Fruit fly (Drosophila melanogaster) whole organism, embryonic: ENCODE data around the gene CG10383.

Experiments used
- Aef1 ChIP-seq: fragments of 200-800 bp; sonication (Bioruptor generic); IDR thresholded peaks from 3 replicates; pipeline ENCODE4 v1.3.6; 2022; ENCODE audit warnings: missing biosample characterization, missing genetic modification characterization
- BEAF-32 ChIP-seq: fragments of 200-800 bp; sonication (Bioruptor generic); optimal IDR thresholded peaks from 3 replicates; lab custom pipeline; 2017; ENCODE audit warnings: missing biosample characterization, missing genetic modification characterization, mild to moderate bottlenecking, moderate library complexity, missing genetic modification reagents
- CG10267 ChIP-seq: fragments of 200-800 bp; sonication (Bioruptor generic); optimal IDR thresholded peaks from 2 replicates; lab custom pipeline; 2018; ENCODE audit warnings: missing biosample characterization, mild to moderate bottlenecking, missing genetic modification characterization, moderate library complexity
- CG10274 ChIP-seq: fragments of 200-800 bp; sonication (Bioruptor generic); optimal IDR thresholded peaks from 3 replicates; lab custom pipeline; 2017; ENCODE audit warnings: missing biosample characterization, mild to moderate bottlenecking, missing genetic modification characterization
- CG11456 ChIP-seq: fragments of 200-800 bp; sonication (Bioruptor generic); IDR thresholded peaks from 3 replicates; pipeline ENCODE4 v1.3.6; 2022; ENCODE audit warnings: missing biosample characterization, missing genetic modification characterization
- CG11695 ChIP-seq: fragments of 200-800 bp; sonication (Bioruptor generic); IDR thresholded peaks from 3 replicates; pipeline ENCODE4 v1.3.6; 2022; ENCODE audit warnings: missing biosample characterization, missing genetic modification characterization
- CG13424 ChIP-seq: fragments of 200-800 bp; sonication (Bioruptor generic); optimal IDR thresholded peaks from 2 replicates; lab custom pipeline; 2019; ENCODE audit warnings: missing biosample characterization, mild to moderate bottlenecking, missing genetic modification characterization, moderate library complexity
- CG14014 ChIP-seq: fragments of 200-800 bp; sonication (Bioruptor generic); IDR thresholded peaks from 2 replicates; pipeline ENCODE4 v1.3.6; 2022; ENCODE audit warnings: missing biosample characterization, missing genetic modification characterization
- CG15479 ChIP-seq: fragments of 200-800 bp; sonication (Bioruptor generic); optimal IDR thresholded peaks from 3 replicates; lab custom pipeline; 2019; ENCODE audit warnings: missing biosample characterization, mild to moderate bottlenecking, missing genetic modification characterization, moderate library complexity
- CG15514 ChIP-seq: fragments of 200-800 bp; sonication (Bioruptor generic); optimal IDR thresholded peaks from 3 replicates; lab custom pipeline; 2017; ENCODE audit warnings: missing biosample characterization, missing genetic modification characterization, mild to moderate bottlenecking, moderate library complexity, missing genetic modification reagents
- CG17829 ChIP-seq: fragments of 200-800 bp; optimal IDR thresholded peaks from 2 replicates; lab custom pipeline; 2019; ENCODE audit warnings: missing biosample characterization, mild to moderate bottlenecking, missing genetic modification characterization, moderate library complexity
- CG2129 ChIP-seq: fragments of 200-800 bp; sonication (Bioruptor generic); IDR thresholded peaks from 2 replicates; pipeline ENCODE4 v1.3.6; 2022; ENCODE audit warnings: missing biosample characterization, missing genetic modification characterization; ENCODE audit not compliant: partially characterized antibody
- CG3065 ChIP-seq: fragments of 200-800 bp; sonication (Bioruptor generic); optimal IDR thresholded peaks from 2 replicates; lab custom pipeline; 2016; ENCODE audit warnings: missing biosample characterization, missing genetic modification characterization
- CG34376 ChIP-seq: fragments of 200-800 bp; sonication (Bioruptor generic); optimal IDR thresholded peaks from 2 replicates; lab custom pipeline; 2018; ENCODE audit warnings: missing biosample characterization, mild to moderate bottlenecking, missing genetic modification characterization
- CG34422 ChIP-seq: fragments of 200-800 bp; sonication (Bioruptor generic); IDR thresholded peaks from 3 replicates; pipeline ENCODE4 v1.3.6; 2022; ENCODE audit warnings: missing biosample characterization, missing genetic modification characterization
- CG7928 ChIP-seq: fragments of 200-800 bp; sonication (Bioruptor generic); optimal IDR thresholded peaks from 2 replicates; lab custom pipeline; 2017; ENCODE audit warnings: missing biosample characterization, mild to moderate bottlenecking, missing genetic modification characterization
- CG8478 ChIP-seq: fragments of >200 bp; optimal IDR thresholded peaks from 2 replicates; lab custom pipeline; 2018
- Dip2 ChIP-seq: fragments of 200-800 bp; sonication (Bioruptor generic); IDR thresholded peaks from 2 replicates; pipeline ENCODE4 v1.3.6; 2022; ENCODE audit warnings: missing biosample characterization, missing genetic modification characterization
- Doc2 ChIP-seq: fragments of 200-800 bp; sonication (Bioruptor generic); IDR thresholded peaks from 2 replicates; pipeline ENCODE4 v1.3.6; 2022; ENCODE audit warnings: missing biosample characterization, missing genetic modification characterization
- Doc3 ChIP-seq: fragments of 200-800 bp; sonication (Bioruptor generic); IDR thresholded peaks from 3 replicates; pipeline ENCODE4 v1.3.6; 2022; ENCODE audit warnings: missing biosample characterization, missing genetic modification characterization; ENCODE audit not compliant: partially characterized antibody
- Dp ChIP-seq: fragments of 200-800 bp; sonication (Bioruptor generic); optimal IDR thresholded peaks from 2 replicates; lab custom pipeline; 2018; ENCODE audit warnings: missing biosample characterization, mild to moderate bottlenecking, missing genetic modification characterization, moderate library complexity
- Fer2 ChIP-seq: fragments of 200-800 bp; sonication (Bioruptor generic); optimal IDR thresholded peaks from 2 replicates; lab custom pipeline; 2018; ENCODE audit warnings: missing biosample characterization, mild to moderate bottlenecking, missing genetic modification characterization, moderate library complexity
- Gsc ChIP-seq: fragments of 200-800 bp; sonication (Bioruptor generic); IDR thresholded peaks from 2 replicates; pipeline ENCODE4 v1.3.6; 2022; ENCODE audit warnings: missing biosample characterization, missing genetic modification characterization
- Gug ChIP-seq: fragments of 200-800 bp; sonication (Bioruptor generic); IDR thresholded peaks from 4 replicates; pipeline ENCODE4 v1.3.6; 2022; ENCODE audit warnings: missing biosample characterization, missing genetic modification characterization
- HLH3B ChIP-seq: fragments of 200-800 bp; sonication (Bioruptor generic); IDR thresholded peaks from 2 replicates; pipeline ENCODE4 v1.3.6; 2022; ENCODE audit warnings: missing biosample characterization, missing genetic modification characterization
- HmgZ ChIP-seq: fragments of 200-800 bp; sonication (Bioruptor generic); optimal IDR thresholded peaks from 2 replicates; lab custom pipeline; 2018; ENCODE audit warnings: missing biosample characterization, mild to moderate bottlenecking, missing genetic modification characterization
- Kr ChIP-seq: fragments of 200-800 bp; sonication (Bioruptor generic); optimal IDR thresholded peaks from 2 replicates; lab custom pipeline; 2017; ENCODE audit warnings: missing biosample characterization, mild to moderate bottlenecking, missing genetic modification characterization
- Pdp1 ChIP-seq, 2 experiments: fragments of 200-800 bp; sonication (Bioruptor generic); optimal IDR thresholded peaks; 3 replicates each; lab custom pipeline; 2016; ENCODE audit warnings: missing biosample characterization in 2 of 2, missing genetic modification characterization in 2 of 2, mild to moderate bottlenecking in 1 of 2, moderate library complexity in 1 of 2
- YL-1 ChIP-seq: fragments of 200-800 bp; sonication (Bioruptor generic); optimal IDR thresholded peaks from 3 replicates; lab custom pipeline; 2017; ENCODE audit warnings: missing biosample characterization, mild to moderate bottlenecking, missing genetic modification characterization
- cad ChIP-seq: fragments of >200 bp; optimal IDR thresholded peaks from 2 replicates; lab custom pipeline; 2017; ENCODE audit warnings: missing biosample characterization, missing genetic modification characterization
- crp ChIP-seq, 2 experiments: fragments of 200-800 bp; sonication (Bioruptor generic); optimal IDR thresholded peaks; 2 replicates in 1 of 2; 3 replicates in 1 of 2; lab custom pipeline; 2017; ENCODE audit warnings: missing biosample characterization in 2 of 2, missing genetic modification characterization in 2 of 2, mild to moderate bottlenecking in 1 of 2, moderate library complexity in 1 of 2
- ewg ChIP-seq: fragments of 200-800 bp; sonication (Bioruptor generic); optimal IDR thresholded peaks from 3 replicates; lab custom pipeline; 2017; ENCODE audit warnings: mild to moderate bottlenecking, missing biosample characterization, missing genetic modification reagents, missing genetic modification characterization
- eyg ChIP-seq: fragments of 200-800 bp; sonication (Bioruptor generic); optimal IDR thresholded peaks from 3 replicates; lab custom pipeline; 2016; ENCODE audit warnings: missing biosample characterization, missing genetic modification characterization
- fru ChIP-seq: fragments of >200 bp; optimal IDR thresholded peaks from 2 replicates; lab custom pipeline; 2017
- fu2 ChIP-seq: fragments of 200-800 bp; sonication (Bioruptor generic); optimal IDR thresholded peaks from 2 replicates; lab custom pipeline; 2016; ENCODE audit warnings: missing biosample characterization, missing genetic modification characterization
- gcm2 ChIP-seq: fragments of 200-800 bp; sonication (Bioruptor generic); optimal IDR thresholded peaks from 2 replicates; lab custom pipeline; 2016; ENCODE audit warnings: missing biosample characterization, missing genetic modification characterization
- hb ChIP-seq: fragments of 200-800 bp; sonication (Bioruptor generic); IDR thresholded peaks from 3 replicates; pipeline ENCODE4 v1.3.6; 2022; ENCODE audit warnings: missing biosample characterization, missing genetic modification characterization; ENCODE audit not compliant: partially characterized antibody
- kay ChIP-seq: fragments of 200-800 bp; sonication (Bioruptor generic); optimal IDR thresholded peaks from 2 replicates; lab custom pipeline; 2016; ENCODE audit warnings: missing biosample characterization, missing genetic modification characterization
- lilli ChIP-seq: fragments of 200-800 bp; sonication (Bioruptor generic); optimal IDR thresholded peaks from 3 replicates; lab custom pipeline; 2016; ENCODE audit warnings: missing biosample characterization, missing genetic modification characterization
- lov ChIP-seq, 2 experiments: fragments of 200-800 bp in 1 of 2; fragments of >200 bp in 1 of 2; sonication (Bioruptor generic) in 1 of 2; IDR thresholded peaks in 1 of 2; optimal IDR thresholded peaks in 1 of 2; 2 replicates in 1 of 2; 3 replicates in 1 of 2; pipeline versions ENCODE4 v1.3.6 to Lab custom; 2017 to 2022; ENCODE audit warnings: missing biosample characterization in 1 of 2, missing genetic modification characterization in 1 of 2
- maf-S ChIP-seq: fragments of 200-800 bp; sonication (Bioruptor generic); optimal IDR thresholded peaks from 2 replicates; lab custom pipeline; 2016; ENCODE audit warnings: missing biosample characterization, missing genetic modification characterization
- nerfin-1 ChIP-seq: fragments of 200-800 bp; sonication (Bioruptor generic); optimal IDR thresholded peaks from 3 replicates; lab custom pipeline; 2019; ENCODE audit warnings: missing biosample characterization, mild to moderate bottlenecking, missing genetic modification characterization, moderate library complexity
- oc ChIP-seq: fragments of 200-800 bp; sonication (Bioruptor generic); optimal IDR thresholded peaks from 2 replicates; lab custom pipeline; 2018; ENCODE audit warnings: missing biosample characterization, mild to moderate bottlenecking, missing genetic modification characterization, moderate library complexity
- p53 ChIP-seq: fragments of 200-800 bp; sonication (Bioruptor generic); optimal IDR thresholded peaks from 2 replicates; lab custom pipeline; 2016; ENCODE audit warnings: missing biosample characterization, missing genetic modification characterization
- pho ChIP-seq: fragments of 200-800 bp; sonication (Bioruptor generic); optimal IDR thresholded peaks from 2 replicates; lab custom pipeline; 2016; ENCODE audit warnings: missing biosample characterization, missing genetic modification characterization
- row ChIP-seq: fragments of 200-800 bp; sonication (Bioruptor generic); IDR thresholded peaks from 3 replicates; pipeline ENCODE4 v1.3.6; 2022; ENCODE audit warnings: missing biosample characterization, missing genetic modification characterization
- stwl ChIP-seq: fragments of 200-800 bp; sonication (Bioruptor generic); optimal IDR thresholded peaks from 3 replicates; lab custom pipeline; 2018; ENCODE audit warnings: missing biosample characterization, mild to moderate bottlenecking, missing genetic modification characterization, moderate library complexity
- z ChIP-seq: fragments of 200-800 bp; sonication (Bioruptor generic); IDR thresholded peaks from 3 replicates; pipeline ENCODE4 v1.3.6; 2022; ENCODE audit warnings: missing biosample characterization, missing genetic modification characterization

The CG10383 gene

dm6 chr2L:18698559-18699130 lies 3.2 kb upstream of the CG10383 start, which contains the start of gene CG10341 (continued):
- TF ChIP-seq CG34376 (GFP tag; lab: Kevin White, UChicago) (no peak), HLH3B (GFP tag; lab: Robert Waterston, UW) (no peak), fu2 (no peak), Fer2 (tag; lab: Kevin White, UChicago) (no peak), Gsc (GFP tag; lab: Robert Waterston, UW) (no peak), CG14014 (no peak), CG13424 (tag; lab: Kevin White, UChicago) (no peak), cad (GFP tag; lab: Kevin White, UChicago) (no peak), YL-1 (GFP tag; lab: Kevin White, UChicago) (peak; percentile 75), HmgZ (tag; lab: Kevin White, UChicago) (peak; percentile 14), CG11695 (GFP tag; lab: Robert Waterston, UW) (no peak), Aef1 (GFP tag; lab: Robert Waterston, UW) (no peak), CG11456 (no peak), Doc2 (GFP tag; lab: Robert Waterston, UW) (no peak), CG10267 (peak; percentile 8), fru (lab: Kevin White, UChicago) (no peak), oc (no peak), kay (GFP tag; lab: Kevin White, UChicago) (no peak), ewg (GFP tag; lab: Kevin White, UChicago) (no peak), CG34422 (GFP tag; lab: Robert Waterston, UW) (peak; percentile 57; the same call in 1 of the 3 replicates), Kr (GFP tag; lab: Kevin White, UChicago) (no peak), pho (GFP tag; lab: Kevin White, UChicago) (no peak), CG15514 (GFP tag; lab: Kevin White, UChicago) (peak; percentile 43), hb (no peak), CG3065 (no peak), stwl (tag; lab: Kevin White, UChicago) (peak; percentile 24), z (GFP tag; lab: Robert Waterston, UW) (no peak), CG17829 (tag; lab: Kevin White, UChicago) (peak; percentile 16), row (peak; percentile 31; the same call in 1 of the 3 replicates), CG15479 (GFP tag; lab: Kevin White, UChicago) (no peak), Pdp1 (GFP tag; optimal IDR thresholded peaks at IDR 0.05; lab: Kevin White, UChicago) (peak in 1 of 2 experiments; percentile 3), Doc3 (GFP tag; lab: Robert Waterston, UW) (no peak), Dip2 (GFP tag; lab: Robert Waterston, UW) (no peak), p53 (GFP tag; lab: Kevin White, UChicago) (no peak), CG2129 (GFP tag; lab: Robert Waterston, UW) (no peak), Dp (GFP tag; lab: Kevin White, UChicago) (peak; percentile 86), nerfin-1 (tag; lab: Kevin White, UChicago) (no peak), crp (GFP tag; optimal IDR thresholded peaks at IDR 0.05; lab: Kevin White, UChicago) (peak in 1 of 2 experiments; percentile 74), Gug (GFP tag; lab: Robert Waterston, UW) (no peak), eyg (GFP tag; lab: Kevin White, UChicago) (no peak), maf-S (GFP tag; lab: Kevin White, UChicago) (no peak), lov (optimal IDR thresholded peaks at IDR 0.05; lab: Kevin White, UChicago) (no peak), lov (GFP tag; IDR thresholded peaks at IDR 0.05; lab: Robert Waterston, UW) (no peak), BEAF-32 (GFP tag; lab: Kevin White, UChicago) (peak; percentile 25), gcm2 (GFP tag; lab: Kevin White, UChicago) (no peak), CG10274 (GFP tag; lab: Kevin White, UChicago) (no peak), lilli (GFP tag; lab: Kevin White, UChicago) (no peak), CG7928 (GFP tag; lab: Kevin White, UChicago) (no peak), CG8478 (no peak)
